Fruit fly (Drosophila melanogaster): ENCODE data around the gene Tsp3A.

Gene Tsp3A

dm6 chrX:2646022-2646761 lies 26.7 kb upstream of the Tsp3A start (continued):
- TF ChIP-seq aop (GFP tag; IDR thresholded peaks at IDR 0.05) (peak; percentile 88), tx (GFP tag; optimal IDR thresholded peaks at IDR 0.05) (peak; percentile 96), Gsc (GFP tag; IDR thresholded peaks at IDR 0.05) (peak; percentile 87), CG16813 (GFP tag; IDR thresholded peaks at IDR 0.05; ENCODE audit: partially characterized antibody) (peak; percentile 29; the same call in 1 of the 3 replicates), kay (GFP tag; optimal IDR thresholded peaks at IDR 0.05) (peak; percentile 94), CG9817 (tag; optimal IDR thresholded peaks at IDR 0.05) (peak; percentile 95), h (optimal IDR thresholded peaks at IDR 0.05) (no peak), CG30020 (tag; optimal IDR thresholded peaks at IDR 0.05) (peak; percentile 75), al (GFP tag; IDR thresholded peaks at IDR 0.05) (peak; percentile 95), wor (GFP tag; IDR thresholded peaks at IDR 0.05) (peak; percentile 95), chinmo (GFP tag; IDR thresholded peaks at IDR 0.05; ENCODE audit: partially characterized antibody) (peak; percentile 85; the same call in 3 of the 4 replicates), Deaf1 (tag; optimal IDR thresholded peaks at IDR 0.05) (peak; percentile 83), CG18476 (GFP tag; optimal IDR thresholded peaks at IDR 0.05) (peak; percentile 91), Xrp1 (GFP tag; IDR thresholded peaks at IDR 0.05) (peak; percentile 97), CG10366 (GFP tag; IDR thresholded peaks at IDR 0.05) (peak; percentile 96), HLH4C (GFP tag; IDR thresholded peaks at IDR 0.05; ENCODE audit: partially characterized antibody) (peak; percentile 41; the same call in 1 of the 3 replicates), sens-2 (GFP tag; IDR thresholded peaks at IDR 0.05) (peak; percentile 90), NFAT (GFP tag; IDR thresholded peaks at IDR 0.05) (peak; percentile 92), Ravus (GFP tag; IDR thresholded peaks at IDR 0.05) (peak; percentile 81), hbn (GFP tag; IDR thresholded peaks at IDR 0.05; ENCODE audit: partially characterized antibody) (no peak), ara (GFP tag; IDR thresholded peaks at IDR 0.05) (peak; percentile 89), klu (GFP tag; IDR thresholded peaks at IDR 0.05) (peak; percentile 89), Jarid2 (GFP tag; optimal IDR thresholded peaks at IDR 0.05) (peak; percentile 87), CG13296 (GFP tag; optimal IDR thresholded peaks at IDR 0.05) (peak; percentile 96), CG14014 (GFP tag; IDR thresholded peaks at IDR 0.05) (peak; percentile 98), sqz (GFP tag; optimal IDR thresholded peaks at IDR 0.05) (peak; percentile 92), Eip74EF (GFP tag; optimal IDR thresholded peaks at IDR 0.05) (peak in 1 of 2 experiments; percentile 97), zf30C (GFP tag; optimal IDR thresholded peaks at IDR 0.05) (peak; percentile 25), CG7556 (GFP tag; optimal IDR thresholded peaks at IDR 0.05) (peak; percentile 98), BtbVII (GFP tag; optimal IDR thresholded peaks at IDR 0.05) (peak; percentile 96), dpn (GFP tag; optimal IDR thresholded peaks at IDR 0.05) (peak; percentile 97 to 98), emc (GFP tag; optimal IDR thresholded peaks at IDR 0.05) (peak; percentile 87), Max (GFP tag; optimal IDR thresholded peaks at IDR 0.05) (peak; percentile 91), Aef1 (GFP tag; IDR thresholded peaks at IDR 0.05) (peak; percentile 94), ci (GFP tag; IDR thresholded peaks at IDR 0.05) (peak; percentile 98), sc (optimal IDR thresholded peaks at IDR 0.05) (no peak), sc (GFP tag; optimal IDR thresholded peaks at IDR 0.05) (peak; percentile 93), CG1792 (GFP tag; optimal IDR thresholded peaks at IDR 0.05) (peak; percentile 92), NK7.1 (GFP tag; optimal IDR thresholded peaks at IDR 0.05) (peak; percentile 95), YL-1 (GFP tag; optimal IDR thresholded peaks at IDR 0.05) (peak; percentile 91), CG13894 (tag; optimal IDR thresholded peaks at IDR 0.05) (peak; percentile 94), CG14860 (GFP tag; IDR thresholded peaks at IDR 0.05; ENCODE audit: partially characterized antibody) (peak; percentile 48; the same call in 1 of the 3 replicates), nmo (GFP tag; optimal IDR thresholded peaks at IDR 0.05) (peak; percentile 97), unc-4 (GFP tag; IDR thresholded peaks at IDR 0.05; ENCODE audit: partially characterized antibody) (no peak), Awh (GFP tag; IDR thresholded peaks at IDR 0.05) (peak; percentile 97), pum (GFP tag; optimal IDR thresholded peaks at IDR 0.05) (peak; percentile 95), fd102C (GFP tag; optimal IDR thresholded peaks at IDR 0.05) (peak; percentile 73), Fer2 (tag; optimal IDR thresholded peaks at IDR 0.05) (peak; percentile 87), CG11247 (GFP tag; IDR thresholded peaks at IDR 0.05) (peak; percentile 92)
